Fruit fly (Drosophila melanogaster): ENCODE data around the gene CG15042.

CG15042 gene

DNA sequence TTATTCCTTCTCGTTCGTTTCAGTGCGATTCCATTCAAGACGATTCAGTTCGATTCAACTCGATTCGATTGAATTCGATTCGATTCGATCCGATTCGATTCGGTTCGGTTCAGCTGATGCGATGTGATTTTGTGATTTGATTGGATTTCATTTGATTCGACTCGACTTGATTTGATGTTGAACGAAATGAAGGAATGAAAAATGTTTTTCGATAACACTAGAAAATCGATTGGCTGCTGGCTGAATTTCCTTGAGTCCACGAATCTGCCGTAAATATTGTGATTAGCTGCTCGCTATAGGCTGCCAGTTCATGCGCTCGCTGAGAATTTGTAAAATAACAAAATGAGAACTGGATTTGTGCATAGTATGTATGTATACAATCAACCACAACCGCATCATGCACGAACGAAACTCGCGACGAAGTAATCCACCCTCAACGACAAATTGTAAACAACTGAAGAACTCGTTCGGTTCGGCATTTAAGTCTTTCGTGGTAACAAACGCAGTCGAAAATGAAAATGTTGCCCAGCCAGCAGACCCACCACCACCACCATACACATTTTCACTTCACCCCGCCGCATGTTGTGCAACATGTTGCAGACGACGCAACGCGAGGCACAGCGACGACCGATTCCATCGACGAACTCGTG, 23.0 kb downstream of the CG15042 start, which contains the start of gene Wnt5 (continued):
- TF ChIP-seq Opbp (GFP tag; IDR thresholded peaks at IDR 0.05; ENCODE audit: partially characterized antibody): 0 out of 3 replicates have a peak, but pooled peaks have one; percentile 50
- TF ChIP-seq PHDP (tag; optimal IDR thresholded peaks at IDR 0.05): no peak
- TF ChIP-seq CG34422 (GFP tag; IDR thresholded peaks at IDR 0.05): peak; percentile 26; the same call in 1 of the 3 replicates
- TF ChIP-seq HLH4C (GFP tag; IDR thresholded peaks at IDR 0.05; ENCODE audit: partially characterized antibody): peak; percentile 23; the same call in 1 of the 3 replicates
- peak; percentile 40; the same call in 1 of the 2 replicates for TF ChIP-seq seq (GFP tag; IDR thresholded peaks at IDR 0.05)
- TF ChIP-seq tna (GFP tag; IDR thresholded peaks at IDR 0.05; ENCODE audit: partially characterized antibody): peak; percentile 53; the same call in 1 of the 2 replicates
- peak; percentile 92 for TF ChIP-seq CG2199 (GFP tag; IDR thresholded peaks at IDR 0.05)
- no peak for TF ChIP-seq eyg (GFP tag; optimal IDR thresholded peaks at IDR 0.05)
- TF ChIP-seq CG17359 (tag; optimal IDR thresholded peaks at IDR 0.05): peak; percentile 17
- TF ChIP-seq Deaf1 (tag; optimal IDR thresholded peaks at IDR 0.05): peak; percentile 92
- no peak for TF ChIP-seq bcd (GFP tag; optimal IDR thresholded peaks at IDR 0.05)
- peak; percentile 51 for TF ChIP-seq Med (GFP tag)
- TF ChIP-seq Trl (optimal IDR thresholded peaks at IDR 0.05): no peak
- no peak for TF ChIP-seq Trl (GFP tag; optimal IDR thresholded peaks at IDR 0.05)
- peak; percentile 4 for TF ChIP-seq gfzf (GFP tag; optimal IDR thresholded peaks at IDR 0.05)
- TF ChIP-seq gce (GFP tag; IDR thresholded peaks at IDR 0.05): peak; percentile 22; the same call in 1 of the 3 replicates
- peak; percentile 15 for TF ChIP-seq sd (tag; optimal IDR thresholded peaks at IDR 0.05)
- TF ChIP-seq CG7928 (GFP tag; optimal IDR thresholded peaks at IDR 0.05): no peak
- no peak for TF ChIP-seq CG34224 (GFP tag; IDR thresholded peaks at IDR 0.05; ENCODE audit: partially characterized antibody)
- TF ChIP-seq Sry-δ (GFP tag; optimal IDR thresholded peaks at IDR 0.05): peak; percentile 12
- peak; percentile 4 for TF ChIP-seq Nf-YB (GFP tag; optimal IDR thresholded peaks at IDR 0.05)
- TF ChIP-seq lbe (GFP tag; optimal IDR thresholded peaks at IDR 0.05): no peak
- TF ChIP-seq CG9609 (GFP tag; optimal IDR thresholded peaks at IDR 0.05): no peak
- TF ChIP-seq CG2712 (tag; optimal IDR thresholded peaks at IDR 0.05): peak; percentile 37
- no peak for TF ChIP-seq CG6254 (GFP tag; optimal IDR thresholded peaks at IDR 0.05)
- TF ChIP-seq wek (GFP tag; optimal IDR thresholded peaks at IDR 0.05): peak; percentile 32
- TF ChIP-seq CG4707 (GFP tag; optimal IDR thresholded peaks at IDR 0.05): peak; percentile 15
- TF ChIP-seq CG7786 (GFP tag; optimal IDR thresholded peaks at IDR 0.05): no peak
- peak; percentile 34 for TF ChIP-seq Nf-YC (tag; optimal IDR thresholded peaks at IDR 0.05)
- TF ChIP-seq B-H2 (GFP tag; optimal IDR thresholded peaks at IDR 0.05): no peak
- TF ChIP-seq ara (GFP tag; IDR thresholded peaks at IDR 0.05): no peak
- TF ChIP-seq Stat92E (GFP tag; optimal IDR thresholded peaks at IDR 0.05): peak in 1 of 3 experiments; percentile 61
- peak; percentile 85; the same call in 3 of the 4 replicates for TF ChIP-seq chinmo (GFP tag; IDR thresholded peaks at IDR 0.05; ENCODE audit: partially characterized antibody)
- 0 out of 2 replicates have a peak, but pooled peaks have one; percentile 26 for TF ChIP-seq amos (GFP tag; IDR thresholded peaks at IDR 0.05; ENCODE audit: partially characterized antibody)

DNA sequence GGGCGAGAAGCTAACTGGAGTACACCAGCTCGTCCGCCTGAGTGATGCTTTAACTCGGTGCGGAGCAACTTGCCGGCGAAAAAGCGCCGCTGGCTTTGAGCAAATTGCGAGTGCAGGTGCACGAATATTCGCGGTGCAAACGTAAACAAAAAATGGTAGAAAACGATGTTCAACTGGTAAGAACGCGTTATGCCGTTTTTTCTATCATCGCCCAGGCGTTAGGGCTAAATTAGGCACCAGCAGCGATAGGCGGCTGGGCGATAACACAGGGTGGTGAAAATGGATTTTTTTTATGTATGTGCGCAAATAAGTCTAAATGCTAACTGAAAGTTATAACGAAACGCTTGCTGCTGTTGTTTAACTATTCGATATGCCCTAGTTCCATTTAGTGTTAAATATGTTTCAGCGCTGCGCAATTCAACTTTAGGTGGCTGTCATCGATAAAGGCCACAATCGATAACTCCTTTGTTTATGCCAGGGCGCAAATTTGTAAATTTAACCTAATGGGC, 28.3 kb downstream of the CG15042 start, which contains the start of the genes Pgant7 and Xrcc2:
Pgant7 (minus strand) TSS at position 308 of the 509 bp plus-strand sequence.
Xrcc2 (plus strand) TSS at position 449 of the 509 bp plus-strand sequence.
- TF ChIP-seq CG1603 (tag; optimal IDR thresholded peaks at IDR 0.05) (peak; percentile 62), Gsc (GFP tag; IDR thresholded peaks at IDR 0.05) (no peak), Sry-δ (GFP tag; optimal IDR thresholded peaks at IDR 0.05) (peak; percentile 72), zfh1 (GFP tag; IDR thresholded peaks at IDR 0.05) (no peak), CG10209 (GFP tag; optimal IDR thresholded peaks at IDR 0.05) (no peak), CG2116 (GFP tag; optimal IDR thresholded peaks at IDR 0.05) (peak; percentile 79), Doc3 (GFP tag; IDR thresholded peaks at IDR 0.05; ENCODE audit: partially characterized antibody) (peak; percentile 56), Dll (GFP tag; IDR thresholded peaks at IDR 0.05; ENCODE audit: partially characterized antibody) (peak; percentile 86), Ets97D (GFP tag; optimal IDR thresholded peaks at IDR 0.05) (no peak), dpn (GFP tag; optimal IDR thresholded peaks at IDR 0.05) (no peak), Dp (GFP tag; optimal IDR thresholded peaks at IDR 0.05) (peak; percentile 77), MTF-1 (GFP tag; optimal IDR thresholded peaks at IDR 0.05; ENCODE audit: borderline replicate concordance) (no peak), CG34422 (GFP tag; IDR thresholded peaks at IDR 0.05) (peak; percentile 67; the same call in 2 of the 3 replicates), mld (GFP tag; IDR thresholded peaks at IDR 0.05; ENCODE audit: partially characterized antibody) (peak; percentile 48; the same call in 1 of the 3 replicates), eyg (GFP tag; optimal IDR thresholded peaks at IDR 0.05) (no peak), nmo (GFP tag; optimal IDR thresholded peaks at IDR 0.05) (peak; percentile 10), CG11504 (tag; optimal IDR thresholded peaks at IDR 0.05) (peak; percentile 73)
